Fruit fly (Drosophila melanogaster) whole organism, embryonic: ENCODE results near the gene CG13054.

Experiments used
- ATbp ChIP-seq: fragments of 200-800 bp; sonication (Bioruptor generic); optimal IDR thresholded peaks from 2 replicates; lab custom pipeline; 2017; ENCODE audit warnings: missing biosample characterization, mild to moderate bottlenecking, missing genetic modification characterization, missing genetic modification reagents
- Awh ChIP-seq: fragments of 200-800 bp; sonication (Bioruptor generic); IDR thresholded peaks from 2 replicates; pipeline ENCODE4, ENCODE4 v1.3.6; 2022; ENCODE audit warnings: missing biosample characterization, missing genetic modification characterization
- CG10274 ChIP-seq: fragments of 200-800 bp; sonication (Bioruptor generic); optimal IDR thresholded peaks from 3 replicates; lab custom pipeline; 2017; ENCODE audit warnings: missing biosample characterization, mild to moderate bottlenecking, missing genetic modification characterization
- CG12391 ChIP-seq: fragments of 200-800 bp; sonication (Bioruptor generic); optimal IDR thresholded peaks from 3 replicates; lab custom pipeline; 2018; ENCODE audit warnings: missing biosample characterization, mild to moderate bottlenecking, missing genetic modification characterization, moderate library complexity
- CG14050 ChIP-seq: fragments of 200-800 bp; sonication (Bioruptor generic); IDR thresholded peaks from 3 replicates; pipeline ENCODE4 v1.3.6; 2022; ENCODE audit warnings: missing biosample characterization, missing genetic modification characterization
- CG17359 ChIP-seq: fragments of 200-800 bp; sonication (Bioruptor generic); optimal IDR thresholded peaks from 3 replicates; lab custom pipeline; 2018; ENCODE audit warnings: missing biosample characterization, mild to moderate bottlenecking, missing genetic modification characterization, moderate library complexity
- CG17385 ChIP-seq: fragments of 200-800 bp; sonication (Bioruptor generic); optimal IDR thresholded peaks from 3 replicates; lab custom pipeline; 2018; ENCODE audit warnings: missing biosample characterization, mild to moderate bottlenecking, missing genetic modification characterization
- CG30403 ChIP-seq: fragments of 200-800 bp; sonication (Bioruptor generic); optimal IDR thresholded peaks from 3 replicates; lab custom pipeline; 2016; ENCODE audit warnings: missing biosample characterization, missing genetic modification characterization
- CG3726 ChIP-seq: fragments of 200-800 bp; sonication (Bioruptor generic); IDR thresholded peaks from 3 replicates; pipeline ENCODE4, ENCODE4 v1.3.6; 2022; ENCODE audit warnings: missing biosample characterization, missing genetic modification characterization
- CG4424 ChIP-seq: fragments of 200-800 bp; sonication (Bioruptor generic); optimal IDR thresholded peaks from 3 replicates; lab custom pipeline; 2016; ENCODE audit warnings: missing biosample characterization, missing genetic modification characterization
- CG4617 ChIP-seq: fragments of 200-800 bp; sonication (Bioruptor generic); optimal IDR thresholded peaks from 3 replicates; lab custom pipeline; 2016; ENCODE audit warnings: missing biosample characterization, missing genetic modification characterization, borderline replicate concordance
- CG4730 ChIP-seq: fragments of 200-800 bp; sonication (Bioruptor generic); IDR thresholded peaks from 2 replicates; pipeline ENCODE4 v1.3.6; 2022; ENCODE audit warnings: missing biosample characterization, missing genetic modification characterization
- CG5180 ChIP-seq: fragments of 200-800 bp; sonication (Bioruptor generic); optimal IDR thresholded peaks from 3 replicates; lab custom pipeline; 2017; ENCODE audit warnings: missing biosample characterization, missing genetic modification characterization, mild to moderate bottlenecking, moderate library complexity, missing genetic modification reagents
- CG6689 ChIP-seq: fragments of 200-800 bp; sonication (Bioruptor generic); IDR thresholded peaks from 2 replicates; pipeline ENCODE4 v1.3.6; 2022; ENCODE audit warnings: missing biosample characterization, missing genetic modification characterization
- CG6854 ChIP-seq: fragments of 200-800 bp; sonication (Bioruptor generic); optimal IDR thresholded peaks from 3 replicates; lab custom pipeline; 2017; ENCODE audit warnings: missing biosample characterization, mild to moderate bottlenecking, missing genetic modification characterization
- CG7271 ChIP-seq: fragments of 200-800 bp; sonication (Bioruptor generic); optimal IDR thresholded peaks from 2 replicates; lab custom pipeline; 2018; ENCODE audit warnings: missing biosample characterization, mild to moderate bottlenecking, missing genetic modification characterization, moderate library complexity
- CG7357 ChIP-seq: fragments of 200-800 bp; sonication (Bioruptor generic); IDR thresholded peaks from 3 replicates; pipeline ENCODE4 v1.3.6; 2022; ENCODE audit warnings: missing biosample characterization, missing genetic modification characterization
- CG7745 ChIP-seq: fragments of 200-800 bp; sonication (Bioruptor generic); optimal IDR thresholded peaks from 2 replicates; lab custom pipeline; 2018; ENCODE audit warnings: missing biosample characterization, mild to moderate bottlenecking, missing genetic modification characterization, moderate library complexity
- CG7839 ChIP-seq: fragments of 200-800 bp; sonication (Bioruptor generic); optimal IDR thresholded peaks from 3 replicates; lab custom pipeline; 2018; ENCODE audit warnings: missing biosample characterization, mild to moderate bottlenecking, missing genetic modification characterization, moderate library complexity
- CG9437 ChIP-seq: fragments of 200-800 bp; sonication (Bioruptor generic); optimal IDR thresholded peaks from 2 replicates; lab custom pipeline; 2018; ENCODE audit warnings: missing biosample characterization, mild to moderate bottlenecking, missing genetic modification characterization
- Dip2 ChIP-seq: fragments of 200-800 bp; sonication (Bioruptor generic); IDR thresholded peaks from 2 replicates; pipeline ENCODE4 v1.3.6; 2022; ENCODE audit warnings: missing biosample characterization, missing genetic modification characterization
- Ets65A ChIP-seq: fragments of 200-800 bp; sonication (Bioruptor generic); peaks from one replicate; lab custom pipeline; 2016; ENCODE audit warnings: missing biosample characterization, missing genetic modification characterization
- HLH3B ChIP-seq: fragments of 200-800 bp; sonication (Bioruptor generic); IDR thresholded peaks from 2 replicates; pipeline ENCODE4 v1.3.6; 2022; ENCODE audit warnings: missing biosample characterization, missing genetic modification characterization
- HLH4C ChIP-seq: fragments of 200-800 bp; sonication (Bioruptor generic); IDR thresholded peaks from 3 replicates; pipeline ENCODE4 v1.3.6; 2022; ENCODE audit warnings: missing biosample characterization, missing genetic modification characterization; ENCODE audit not compliant: partially characterized antibody
- Hmx ChIP-seq: fragments of 200-800 bp; sonication (Bioruptor generic); optimal IDR thresholded peaks from 2 replicates; lab custom pipeline; 2016; ENCODE audit warnings: missing biosample characterization, missing genetic modification characterization
- NfI ChIP-seq: fragments of 200-800 bp; sonication (Bioruptor generic); optimal IDR thresholded peaks from 3 replicates; lab custom pipeline; 2018; ENCODE audit warnings: missing biosample characterization, mild to moderate bottlenecking, missing genetic modification characterization, moderate library complexity
- Ptx1 ChIP-seq: fragments of 200-800 bp; sonication (Bioruptor generic); IDR thresholded peaks from 2 replicates; pipeline ENCODE4 v1.3.6; 2022; ENCODE audit warnings: missing biosample characterization, missing genetic modification characterization
- Trl ChIP-seq, 3 experiments: fragments of >200 bp in 2 of 3; fragments of 200-800 bp in 1 of 3; sonication (Bioruptor generic) in 1 of 3; optimal IDR thresholded peaks; 2 replicates in 1 of 3; 3 replicates in 2 of 3; lab custom pipeline; 2016 to 2017; ENCODE audit warnings: missing biosample characterization in 1 of 3, missing genetic modification characterization in 1 of 3
- Xbp1 ChIP-seq: fragments of 200-800 bp; sonication (Bioruptor generic); optimal IDR thresholded peaks from 3 replicates; lab custom pipeline; 2016; ENCODE audit warnings: missing biosample characterization, mild to moderate bottlenecking, missing genetic modification characterization
- abd-A ChIP-seq: fragments of 200-800 bp; sonication (Bioruptor generic); optimal IDR thresholded peaks from 3 replicates; lab custom pipeline; 2019; ENCODE audit warnings: missing biosample characterization, mild to moderate bottlenecking, missing genetic modification characterization, moderate library complexity
- chinmo ChIP-seq: fragments of 200-800 bp; sonication (Bioruptor generic); IDR thresholded peaks from 4 replicates; pipeline ENCODE4 v1.3.6; 2022; ENCODE audit warnings: missing biosample characterization, missing genetic modification characterization; ENCODE audit not compliant: partially characterized antibody
- dan ChIP-seq: fragments of 200-800 bp; sonication (Bioruptor generic); IDR thresholded peaks from 2 replicates; pipeline ENCODE4 v1.3.6; 2022; ENCODE audit warnings: missing biosample characterization, missing genetic modification characterization
- fd96Cb ChIP-seq: fragments of 200-800 bp; sonication (Bioruptor generic); optimal IDR thresholded peaks from 2 replicates; lab custom pipeline; 2018; ENCODE audit warnings: missing biosample characterization, mild to moderate bottlenecking, missing genetic modification characterization, moderate library complexity
- grau ChIP-seq: fragments of 200-800 bp; optimal IDR thresholded peaks from 3 replicates; lab custom pipeline; 2019; ENCODE audit warnings: missing biosample characterization, mild to moderate bottlenecking, missing genetic modification characterization, moderate library complexity
- hbn ChIP-seq: fragments of 200-800 bp; sonication (Bioruptor generic); IDR thresholded peaks from 2 replicates; pipeline ENCODE4 v1.3.6; 2022; ENCODE audit warnings: missing biosample characterization, missing genetic modification characterization; ENCODE audit not compliant: partially characterized antibody
- hkb ChIP-seq, 2 experiments: fragments of 200-800 bp in 1 of 2; fragments of >200 bp in 1 of 2; sonication (Bioruptor generic) in 1 of 2; IDR thresholded peaks in 1 of 2; optimal IDR thresholded peaks in 1 of 2; 2 replicates each; pipeline versions ENCODE4 v1.3.6 to Lab custom; 2017 to 2022; ENCODE audit warnings: missing biosample characterization in 1 of 2, missing genetic modification characterization in 1 of 2
- klu ChIP-seq: fragments of 200-800 bp; sonication (Bioruptor generic); IDR thresholded peaks from 2 replicates; pipeline ENCODE4 v1.3.6; 2022; ENCODE audit warnings: missing biosample characterization, missing genetic modification characterization
- nau ChIP-seq: fragments of 200-800 bp; sonication (Bioruptor generic); optimal IDR thresholded peaks from 3 replicates; lab custom pipeline; 2017; ENCODE audit warnings: missing biosample characterization, mild to moderate bottlenecking, missing genetic modification characterization, missing genetic modification reagents
- nom ChIP-seq: fragments of 200-800 bp; sonication (Bioruptor generic); optimal IDR thresholded peaks from 2 replicates; lab custom pipeline; 2017; ENCODE audit warnings: missing biosample characterization, missing genetic modification characterization, mild to moderate bottlenecking, moderate library complexity, missing genetic modification reagents
- p53 ChIP-seq: fragments of 200-800 bp; sonication (Bioruptor generic); optimal IDR thresholded peaks from 2 replicates; lab custom pipeline; 2016; ENCODE audit warnings: missing biosample characterization, missing genetic modification characterization
- pan ChIP-seq, 4 experiments: fragments of >200 bp in 3 of 4; fragments of 200-800 bp in 1 of 4; sonication (Bioruptor generic) in 1 of 4; optimal IDR thresholded peaks in 3 of 4; IDR thresholded peaks in 1 of 4; 2 replicates each; pipeline versions ENCODE4 v1.3.6 to Lab custom; 2017 to 2022; ENCODE audit warnings: missing biosample characterization in 2 of 4, missing genetic modification characterization in 2 of 4, mixed read lengths in 1 of 4
- prd ChIP-seq, 3 experiments: fragments of >200 bp in 2 of 3; fragments of 200-800 bp in 1 of 3; sonication (Bioruptor generic) in 1 of 3; optimal IDR thresholded peaks in 2 of 3; IDR thresholded peaks in 1 of 3; 2 replicates in 2 of 3; 3 replicates in 1 of 3; pipeline versions ENCODE4 v1.3.6 to Lab custom; 2017 to 2022; ENCODE audit warnings: missing biosample characterization in 1 of 3, missing genetic modification characterization in 1 of 3
- pzg ChIP-seq: fragments of 200-800 bp; sonication (Bioruptor generic); optimal IDR thresholded peaks from 3 replicates; lab custom pipeline; 2018; ENCODE audit warnings: missing biosample characterization, mild to moderate bottlenecking, missing genetic modification characterization, moderate library complexity
- ranshi ChIP-seq: fragments of 200-800 bp; sonication (Bioruptor generic); IDR thresholded peaks from 2 replicates; pipeline ENCODE4 v1.3.6; 2022; ENCODE audit warnings: missing biosample characterization, missing genetic modification characterization
- slou ChIP-seq: fragments of 200-800 bp; sonication (Bioruptor generic); optimal IDR thresholded peaks from 3 replicates; lab custom pipeline; 2016; ENCODE audit warnings: missing biosample characterization, missing genetic modification characterization
- sug ChIP-seq: fragments of 200-800 bp; optimal IDR thresholded peaks from 2 replicates; lab custom pipeline; 2019; ENCODE audit warnings: missing biosample characterization, mild to moderate bottlenecking, missing genetic modification characterization, moderate library complexity
- tgo ChIP-seq: fragments of 200-800 bp; sonication (Bioruptor generic); IDR thresholded peaks from 3 replicates; pipeline ENCODE4 v1.3.6; 2022; ENCODE audit warnings: missing biosample characterization, missing genetic modification characterization

The CG13054 gene

DNA sequence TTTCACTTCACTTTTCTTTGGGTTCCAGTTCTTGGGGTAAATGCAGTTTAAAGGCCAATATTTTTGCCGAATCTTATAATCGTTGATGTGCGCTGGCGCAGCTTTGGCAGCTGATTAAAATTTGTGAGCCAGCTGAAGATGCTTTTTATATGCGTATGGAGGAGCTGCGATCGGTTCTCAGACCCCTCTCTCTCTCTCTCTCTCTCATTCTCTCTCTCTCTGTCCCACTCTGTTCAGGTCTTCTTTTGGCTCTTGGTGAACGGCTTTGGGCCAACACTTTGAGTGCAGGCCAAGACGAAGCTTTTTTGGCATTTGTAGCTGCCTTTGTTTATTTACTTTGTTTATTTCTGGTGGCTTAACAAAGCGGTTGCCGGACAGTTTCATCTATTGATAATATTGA, 31.3 kb upstream of the CG13054 start, which contains the start of gene CG13046:
CG13046 (minus strand) TSS at position 101 of the 400 bp plus-strand sequence.
- TF ChIP-seq CG4730 (GFP tag; lab: Robert Waterston, UW) = no peak
- TF ChIP-seq CG7271 = no peak
- no peak for TF ChIP-seq NfI
- TF ChIP-seq dan (GFP tag; lab: Robert Waterston, UW) = no peak
- TF ChIP-seq sug = no peak
- peak; percentile 8 to 42 for TF ChIP-seq Trl (optimal IDR thresholded peaks at IDR 0.05; lab: Kevin White, UChicago)
- TF ChIP-seq Trl (GFP tag; optimal IDR thresholded peaks at IDR 0.05; lab: Kevin White, UChicago) = no peak
- 0 out of 4 replicates have a peak, but pooled peaks have one; percentile 18 for TF ChIP-seq chinmo (GFP tag; lab: Robert Waterston, UW)
- no peak for TF ChIP-seq HLH3B (GFP tag; lab: Robert Waterston, UW)
- TF ChIP-seq CG5180 (GFP tag; lab: Kevin White, UChicago) = no peak
- no peak for TF ChIP-seq CG6854 (GFP tag; lab: Kevin White, UChicago)
- no peak for TF ChIP-seq slou (GFP tag; lab: Kevin White, UChicago)
- no peak for TF ChIP-seq p53 (GFP tag; lab: Kevin White, UChicago)
- TF ChIP-seq CG14050 (GFP tag; lab: Robert Waterston, UW) = no peak
- no peak for TF ChIP-seq Awh (GFP tag; lab: Robert Waterston, UW)

DNA sequence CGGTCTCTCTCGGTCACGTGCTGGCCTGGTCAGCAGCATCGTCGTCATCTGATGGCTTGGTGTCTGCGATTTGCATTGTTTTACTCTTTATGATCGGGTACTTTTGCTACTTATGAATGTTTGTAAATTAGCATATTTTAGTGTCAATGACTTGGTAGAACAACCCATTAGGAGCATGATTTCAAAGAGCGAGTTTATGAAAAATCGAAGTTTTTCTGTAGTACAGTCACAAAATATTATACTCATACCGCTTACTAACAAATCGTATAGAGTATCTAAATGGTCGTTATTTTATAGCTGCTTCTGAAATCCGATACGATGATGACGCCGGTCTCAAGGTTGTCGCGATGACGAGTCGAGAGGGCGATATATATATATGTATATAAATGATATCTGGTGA, 29.3 kb upstream of the CG13054 start:
- TF ChIP-seq CG7745 (tag; lab: Kevin White, UChicago) = no peak
- peak; percentile 20 for TF ChIP-seq CG30403
- no peak for TF ChIP-seq prd (optimal IDR thresholded peaks at IDR 0.05; lab: Kevin White, UChicago)
- TF ChIP-seq prd (GFP tag; IDR thresholded peaks at IDR 0.05; lab: Robert Waterston, UW) = no peak
- peak; percentile 60; the same call in 1 of the 2 replicates for TF ChIP-seq Ptx1 (GFP tag; lab: Robert Waterston, UW)
- peak; percentile 24; the same call in 1 of the 2 replicates for TF ChIP-seq ranshi (GFP tag; lab: Robert Waterston, UW)
- peak; percentile 10 for TF ChIP-seq Xbp1 (GFP tag; lab: Kevin White, UChicago)
- peak; percentile 35; the same call in 2 of the 3 replicates for TF ChIP-seq tgo (GFP tag; lab: Robert Waterston, UW)
- peak; percentile 21 for TF ChIP-seq abd-A (tag; lab: Kevin White, UChicago)
- TF ChIP-seq CG7357 (GFP tag; lab: Robert Waterston, UW) = 0 out of 3 replicates have a peak, but pooled peaks have one; percentile 32
- TF ChIP-seq CG17359 (tag; lab: Kevin White, UChicago) = peak; percentile 31
- TF ChIP-seq grau (tag; lab: Kevin White, UChicago) = peak; percentile 35
- no peak for TF ChIP-seq CG3726 (GFP tag; lab: Robert Waterston, UW)
- TF ChIP-seq CG10274 = no peak
- 0 out of 2 replicates have a peak, but pooled peaks have one; percentile 33 for TF ChIP-seq CG6689 (GFP tag; lab: Robert Waterston, UW)
- no peak for TF ChIP-seq CG9437
- TF ChIP-seq nom (GFP tag; lab: Kevin White, UChicago) = peak; percentile 46
- no peak for TF ChIP-seq ATbp (GFP tag; lab: Kevin White, UChicago)
- TF ChIP-seq HLH4C (GFP tag; lab: Robert Waterston, UW) = no peak
- TF ChIP-seq hbn (GFP tag; lab: Robert Waterston, UW) = no peak
- TF ChIP-seq Dip2 = no peak
- peak; percentile 48 for TF ChIP-seq CG7839 (tag; lab: Kevin White, UChicago)
- no peak for TF ChIP-seq CG4617 (GFP tag; lab: Kevin White, UChicago)
- no peak for TF ChIP-seq Hmx (GFP tag; lab: Kevin White, UChicago)
- no peak for TF ChIP-seq CG4424 (GFP tag; lab: Kevin White, UChicago)
- TF ChIP-seq pzg (GFP tag; lab: Kevin White, UChicago) = no peak
- no peak for TF ChIP-seq CG12391
- TF ChIP-seq klu (GFP tag; lab: Robert Waterston, UW) = no peak
- peak; percentile 18 for TF ChIP-seq CG17385 (GFP tag; lab: Kevin White, UChicago)
- peak; percentile 19 for TF ChIP-seq fd96Cb (tag; lab: Kevin White, UChicago)
- peak; percentile 29 for TF ChIP-seq Ets65A (GFP tag; lab: Kevin White, UChicago)
- no peak for TF ChIP-seq hkb (optimal IDR thresholded peaks at IDR 0.05; lab: Kevin White, UChicago)
- TF ChIP-seq hkb (GFP tag; IDR thresholded peaks at IDR 0.05; lab: Robert Waterston, UW) = 0 out of 2 replicates have a peak, but pooled peaks have one; percentile 22
- no peak for TF ChIP-seq pan (optimal IDR thresholded peaks at IDR 0.05; lab: Kevin White, UChicago)
- TF ChIP-seq pan (GFP tag; optimal IDR thresholded peaks at IDR 0.05 in 1 of 2, IDR thresholded peaks at IDR 0.05 in 1 of 2) = peak in 1 of 2 experiments; percentile 56
- TF ChIP-seq nau (GFP tag; lab: Kevin White, UChicago) = no peak
